Worm (Caenorhabditis elegans) whole organism, early embryonic: ENCODE measurements around the gene myo-2.

Experiments used
- ama-1 ChIP-seq: fragments of 150-350 bp; optimal IDR thresholded peaks from 2 replicates; lab custom pipeline; 2014
- flt-1 ChIP-seq: fragments of 200-800 bp; sonication (Bioruptor generic); IDR thresholded peaks from 2 replicates; pipeline ENCODE4 v1.3.6; 2022; ENCODE audit warnings: missing genetic modification characterization, missing compliant biosample characterization
- sea-1 ChIP-seq: fragments of 200-800 bp; sonication (Bioruptor generic); conservative IDR thresholded peaks from 2 replicates; pipeline ENCODE4 v1.3.6; 2022; ENCODE audit warnings: missing genetic modification characterization, missing compliant biosample characterization
- tbx-11 ChIP-seq: fragments of 200-800 bp; sonication (Bioruptor generic); IDR thresholded peaks from 2 replicates; pipeline ENCODE4 v1.3.6; 2022; ENCODE audit warnings: missing genetic modification characterization, missing compliant biosample characterization

DNA sequence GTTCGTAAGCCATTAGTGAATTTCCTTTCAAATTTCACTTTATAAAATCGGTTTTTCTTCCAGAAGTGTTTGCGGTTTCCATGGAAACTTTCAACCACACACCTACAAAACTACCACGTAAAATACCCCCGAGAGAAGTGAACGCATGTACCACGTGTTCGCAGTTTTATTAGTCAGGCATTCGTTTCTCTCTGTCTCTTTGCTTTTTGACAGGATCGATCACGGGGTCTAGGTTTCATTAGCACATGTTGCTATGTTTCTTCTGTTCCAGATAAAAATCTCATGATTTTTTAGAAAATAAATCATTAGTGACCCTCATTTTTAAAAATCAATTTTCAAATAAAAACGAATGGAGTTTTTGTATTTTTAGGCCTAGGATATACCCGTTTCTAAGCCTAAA, 23.4 kb upstream of the myo-2 start:
- TF ChIP-seq flt-1 (GFP tag; lab: Robert Waterston, UW) (no peak), sea-1 (GFP tag; lab: Robert Waterston, UW) (no peak), ama-1 (lab: Kevin White, UChicago) (no peak), tbx-11 (GFP tag; lab: Robert Waterston, UW) (no peak)
